Fruit fly (Drosophila melanogaster): ENCODE measurements around the gene Hsc70-4.
A peak's percentile ranks its signal among the peaks of the same experiment; 100 is the strongest.

The Hsc70-4 gene

DNA sequence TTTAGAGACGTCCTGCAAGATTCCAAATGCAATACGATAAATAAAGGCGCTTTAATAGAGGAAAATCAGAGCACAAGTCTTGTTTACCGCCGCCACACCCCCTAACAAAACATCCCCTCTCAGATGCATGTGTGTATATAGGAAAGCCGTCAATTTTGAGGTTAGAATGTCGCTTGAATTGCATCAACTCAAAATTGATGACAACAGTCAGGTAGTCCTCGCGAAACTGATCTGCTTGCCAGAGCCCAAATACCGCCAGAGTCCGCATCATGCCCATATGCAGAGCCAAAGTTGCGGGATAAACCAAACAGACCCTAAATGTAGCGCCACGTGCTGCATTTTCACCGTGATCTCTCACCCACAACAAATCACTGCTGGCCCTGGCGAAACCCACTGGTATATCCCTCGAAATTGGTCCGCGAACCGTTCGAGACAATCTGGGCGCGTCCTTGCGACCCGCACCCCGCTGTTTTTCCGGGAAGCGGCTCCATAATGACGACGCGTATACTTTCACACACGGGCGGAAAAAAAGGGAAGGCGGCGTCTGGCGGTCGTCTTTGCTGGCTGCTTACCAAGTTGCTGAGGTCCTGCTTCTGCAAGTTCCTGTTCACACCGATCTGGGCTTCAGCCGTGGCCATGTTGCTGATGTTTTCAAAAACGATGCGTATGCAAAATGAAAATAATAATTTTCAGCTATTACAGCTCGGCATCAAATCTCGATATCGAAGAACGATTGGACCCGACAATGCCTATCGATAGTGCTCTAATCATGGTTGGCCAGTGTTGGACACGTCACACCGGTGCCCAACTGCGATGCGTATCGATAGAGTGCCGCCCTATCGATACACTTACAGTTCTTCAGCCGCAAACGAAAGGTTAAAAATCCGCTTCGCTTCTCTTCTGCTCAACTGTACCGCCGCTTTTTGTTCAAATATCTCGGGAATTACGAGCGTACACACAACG is 20.5 kb downstream of the Hsc70-4 start, which contains the start of the genes eIF2gamma and Set (continued):
- peak; percentile 43 for TF ChIP-seq D (optimal IDR thresholded peaks at IDR 0.05)
- no peak for TF ChIP-seq D (GFP tag; optimal IDR thresholded peaks at IDR 0.05)
- peak; percentile 43 for TF ChIP-seq CHES-1-like (GFP tag; optimal IDR thresholded peaks at IDR 0.05)
- TF ChIP-seq Dp (GFP tag; optimal IDR thresholded peaks at IDR 0.05), result peak; percentile 69
- no peak for TF ChIP-seq CG6272 (GFP tag; IDR thresholded peaks at IDR 0.05)
- peak; percentile 41; the same call in 1 of the 2 replicates for TF ChIP-seq CG32532 (GFP tag; IDR thresholded peaks at IDR 0.05)
- TF ChIP-seq CG13894 (tag; optimal IDR thresholded peaks at IDR 0.05), result no peak
- no peak for TF ChIP-seq E2f1 (GFP tag; IDR thresholded peaks at IDR 0.05)
- TF ChIP-seq CG8478 (optimal IDR thresholded peaks at IDR 0.05), result no peak
- TF ChIP-seq CG3995 (GFP tag; optimal IDR thresholded peaks at IDR 0.05), result peak; percentile 78
- no peak for TF ChIP-seq prd (optimal IDR thresholded peaks at IDR 0.05)
- peak; percentile 54; the same call in 2 of the 3 replicates for TF ChIP-seq prd (GFP tag; IDR thresholded peaks at IDR 0.05)
- no peak for TF ChIP-seq gce (GFP tag; IDR thresholded peaks at IDR 0.05)
- no peak for TF ChIP-seq bcd (GFP tag; optimal IDR thresholded peaks at IDR 0.05)
- TF ChIP-seq ro (GFP tag; IDR thresholded peaks at IDR 0.05), result no peak
- peak; percentile 60 for TF ChIP-seq Max (GFP tag; optimal IDR thresholded peaks at IDR 0.05)
- TF ChIP-seq tin (GFP tag; optimal IDR thresholded peaks at IDR 0.05), result peak; percentile 44
- TF ChIP-seq CG17568 (GFP tag; optimal IDR thresholded peaks at IDR 0.05), result no peak
- TF ChIP-seq Nf-YC (tag; optimal IDR thresholded peaks at IDR 0.05), result no peak
- no peak for TF ChIP-seq wor (GFP tag; IDR thresholded peaks at IDR 0.05)
- TF ChIP-seq CG2678 (tag; optimal IDR thresholded peaks at IDR 0.05), result no peak
- 0 out of 2 replicates have a peak, but pooled peaks have one; percentile 13 for TF ChIP-seq wdn (GFP tag; IDR thresholded peaks at IDR 0.05)
- TF ChIP-seq CG12236 (GFP tag; optimal IDR thresholded peaks at IDR 0.05), result no peak
- peak; percentile 61 for TF ChIP-seq crol (GFP tag; IDR thresholded peaks at IDR 0.05)
- peak; percentile 39 for TF ChIP-seq CG34376 (GFP tag; optimal IDR thresholded peaks at IDR 0.05)
- no peak for TF ChIP-seq slp2 (GFP tag; optimal IDR thresholded peaks at IDR 0.05)

DNA sequence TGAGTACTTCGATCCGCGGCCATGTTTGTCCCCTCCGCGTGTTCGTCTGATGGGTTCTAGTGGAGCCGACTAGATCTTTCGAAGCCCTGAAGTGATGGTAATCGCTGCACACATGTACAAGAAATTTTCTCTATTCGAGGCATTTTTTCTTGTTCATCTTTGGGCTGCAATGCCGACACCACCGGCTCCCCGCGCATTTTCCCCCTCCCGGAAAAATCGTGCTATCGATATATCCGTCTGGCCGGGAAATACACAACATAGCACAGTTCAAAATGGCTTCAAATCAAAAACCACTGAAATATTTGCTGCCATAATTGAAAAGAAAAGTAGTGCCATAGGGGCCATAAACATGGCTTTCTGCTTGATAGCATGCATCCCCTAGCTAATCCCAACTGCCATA is 21.5 kb downstream of the Hsc70-4 start:
- TF ChIP-seq chif (GFP tag; optimal IDR thresholded peaks at IDR 0.05) (no peak), klu (GFP tag; IDR thresholded peaks at IDR 0.05) (no peak), mld (GFP tag; IDR thresholded peaks at IDR 0.05; ENCODE audit: partially characterized antibody) (0 out of 3 replicates have a peak, but pooled peaks have one; percentile 17), jigr1 (GFP tag; IDR thresholded peaks at IDR 0.05) (no peak), MESR4 (GFP tag; optimal IDR thresholded peaks at IDR 0.05) (no peak), CG11085 (GFP tag; IDR thresholded peaks at IDR 0.05) (no peak), nerfin-2 (GFP tag; IDR thresholded peaks at IDR 0.05; ENCODE audit: partially characterized antibody) (no peak), Dp (GFP tag; optimal IDR thresholded peaks at IDR 0.05) (peak; percentile 29), CG7963 (GFP tag; IDR thresholded peaks at IDR 0.05; ENCODE audit: partially characterized antibody) (no peak), ind (GFP tag; optimal IDR thresholded peaks at IDR 0.05) (no peak), E2f2 (GFP tag; IDR thresholded peaks at IDR 0.05) (peak; percentile 43; the same call in 1 of the 2 replicates), CG12942 (GFP tag; optimal IDR thresholded peaks at IDR 0.05) (no peak), CG7357 (GFP tag; IDR thresholded peaks at IDR 0.05) (no peak), HmgZ (tag; optimal IDR thresholded peaks at IDR 0.05) (no peak), E2f1 (GFP tag; IDR thresholded peaks at IDR 0.05) (no peak), CG10979 (tag; optimal IDR thresholded peaks at IDR 0.05) (no peak), CG16813 (GFP tag; IDR thresholded peaks at IDR 0.05; ENCODE audit: partially characterized antibody) (0 out of 3 replicates have a peak, but pooled peaks have one; percentile 16), Max (GFP tag; optimal IDR thresholded peaks at IDR 0.05) (no peak), CG13775 (GFP tag; optimal IDR thresholded peaks at IDR 0.05) (no peak), amos (GFP tag; IDR thresholded peaks at IDR 0.05; ENCODE audit: partially characterized antibody) (peak; percentile 33; the same call in 1 of the 2 replicates), Lhr (GFP tag; optimal IDR thresholded peaks at IDR 0.05) (no peak), inv (GFP tag; IDR thresholded peaks at IDR 0.05; ENCODE audit: partially characterized antibody) (no peak), ash1 (GFP tag; optimal IDR thresholded peaks at IDR 0.05) (no peak), ato (GFP tag; IDR thresholded peaks at IDR 0.05; ENCODE audit: partially characterized antibody) (0 out of 2 replicates have a peak, but pooled peaks have one; percentile 30), unc-4 (GFP tag; IDR thresholded peaks at IDR 0.05; ENCODE audit: partially characterized antibody) (peak; percentile 37), CG7556 (GFP tag; optimal IDR thresholded peaks at IDR 0.05) (no peak)
